Fruit fly (Drosophila melanogaster) whole organism, embryonic: ENCODE results near the gene ihog.

Source experiments
- B-H1 ChIP-seq: fragments of 200-800 bp; sonication (Bioruptor generic); IDR thresholded peaks from 3 replicates; pipeline ENCODE4 v1.3.6; 2022; ENCODE audit warnings: missing biosample characterization, missing genetic modification characterization
- CG10462 ChIP-seq: fragments of 200-800 bp; sonication (Bioruptor generic); optimal IDR thresholded peaks from 2 replicates; lab custom pipeline; 2016; ENCODE audit warnings: missing biosample characterization, missing genetic modification characterization
- CG10959 ChIP-seq: fragments of 200-800 bp; sonication (Bioruptor generic); IDR thresholded peaks from 2 replicates; pipeline ENCODE4 v1.3.6; 2022; ENCODE audit warnings: missing biosample characterization, missing genetic modification characterization
- CG14860 ChIP-seq: fragments of 200-800 bp; sonication (Bioruptor generic); IDR thresholded peaks from 3 replicates; pipeline ENCODE4 v1.3.6; 2022; ENCODE audit warnings: missing biosample characterization, missing genetic modification characterization; ENCODE audit not compliant: partially characterized antibody
- CG15011 ChIP-seq: fragments of 200-800 bp; sonication (Bioruptor generic); optimal IDR thresholded peaks from 3 replicates; lab custom pipeline; 2018; ENCODE audit warnings: missing biosample characterization, mild to moderate bottlenecking, missing genetic modification characterization
- CG15696 ChIP-seq: fragments of 200-800 bp; sonication (Bioruptor generic); optimal IDR thresholded peaks from 2 replicates; lab custom pipeline; 2019; ENCODE audit warnings: missing biosample characterization, mild to moderate bottlenecking, missing genetic modification characterization, moderate library complexity
- CG17385 ChIP-seq: fragments of 200-800 bp; sonication (Bioruptor generic); optimal IDR thresholded peaks from 3 replicates; lab custom pipeline; 2018; ENCODE audit warnings: missing biosample characterization, mild to moderate bottlenecking, missing genetic modification characterization
- CG17568 ChIP-seq: fragments of 200-800 bp; sonication (Bioruptor generic); optimal IDR thresholded peaks from 2 replicates; lab custom pipeline; 2018; ENCODE audit warnings: missing biosample characterization, mild to moderate bottlenecking, missing genetic modification characterization, moderate library complexity
- CG17829 ChIP-seq: fragments of 200-800 bp; optimal IDR thresholded peaks from 2 replicates; lab custom pipeline; 2019; ENCODE audit warnings: missing biosample characterization, mild to moderate bottlenecking, missing genetic modification characterization, moderate library complexity
- CG2116 ChIP-seq: fragments of 200-800 bp; sonication (Bioruptor generic); optimal IDR thresholded peaks from 3 replicates; lab custom pipeline; 2018; ENCODE audit warnings: missing biosample characterization, mild to moderate bottlenecking, missing genetic modification characterization
- CG2678 ChIP-seq: fragments of 200-800 bp; sonication (Bioruptor generic); optimal IDR thresholded peaks from 3 replicates; lab custom pipeline; 2019; ENCODE audit warnings: missing biosample characterization, mild to moderate bottlenecking, missing genetic modification characterization, moderate library complexity
- CG31365 ChIP-seq: fragments of 200-800 bp; sonication (Bioruptor generic); optimal IDR thresholded peaks from 2 replicates; lab custom pipeline; 2018; ENCODE audit warnings: missing biosample characterization, mild to moderate bottlenecking, missing genetic modification characterization
- CG33213 ChIP-seq: fragments of 200-800 bp; sonication (Bioruptor generic); optimal IDR thresholded peaks from 3 replicates; lab custom pipeline; 2016; ENCODE audit warnings: missing biosample characterization, missing genetic modification characterization
- CG3407 ChIP-seq: fragments of 200-800 bp; sonication (Bioruptor generic); optimal IDR thresholded peaks from 2 replicates; lab custom pipeline; 2018; ENCODE audit warnings: missing biosample characterization, mild to moderate bottlenecking, missing genetic modification characterization
- CG4360 ChIP-seq: fragments of 200-800 bp; sonication (Bioruptor generic); IDR thresholded peaks from 2 replicates; pipeline ENCODE4 v1.3.6; 2022; ENCODE audit warnings: missing biosample characterization, missing genetic modification characterization
- CG43689 ChIP-seq: fragments of 200-800 bp; sonication (Bioruptor generic); IDR thresholded peaks from 2 replicates; pipeline ENCODE4 v1.3.6; 2022; ENCODE audit warnings: missing biosample characterization, missing genetic modification characterization
- CG7963 ChIP-seq: fragments of 200-800 bp; sonication (Bioruptor generic); IDR thresholded peaks from 3 replicates; pipeline ENCODE4 v1.3.6; 2022; ENCODE audit warnings: missing biosample characterization, missing genetic modification characterization; ENCODE audit not compliant: partially characterized antibody
- CG9932 ChIP-seq: fragments of 200-800 bp; sonication (Bioruptor generic); IDR thresholded peaks from 2 replicates; pipeline ENCODE4 v1.3.6; 2022; ENCODE audit warnings: missing biosample characterization, missing genetic modification characterization
- Dfd ChIP-seq, 2 experiments: fragments of >200 bp; optimal IDR thresholded peaks; 2 replicates each; lab custom pipeline; 2017; ENCODE audit warnings: missing biosample characterization in 2 of 2, missing genetic modification characterization in 2 of 2
- Dll ChIP-seq: fragments of 200-800 bp; sonication (Bioruptor generic); IDR thresholded peaks from 4 replicates; pipeline ENCODE4 v1.3.6; 2022; ENCODE audit warnings: missing biosample characterization, missing genetic modification characterization; ENCODE audit not compliant: partially characterized antibody
- Fer2 ChIP-seq: fragments of 200-800 bp; sonication (Bioruptor generic); optimal IDR thresholded peaks from 2 replicates; lab custom pipeline; 2018; ENCODE audit warnings: missing biosample characterization, mild to moderate bottlenecking, missing genetic modification characterization, moderate library complexity
- Fer3 ChIP-seq: fragments of 200-800 bp; sonication (Bioruptor generic); optimal IDR thresholded peaks from 2 replicates; lab custom pipeline; 2018; ENCODE audit warnings: missing biosample characterization, mild to moderate bottlenecking, missing genetic modification characterization, moderate library complexity
- Hr51 ChIP-seq, 2 experiments: fragments of 200-800 bp; sonication (Bioruptor generic); optimal IDR thresholded peaks; 2 replicates in 1 of 2; 3 replicates in 1 of 2; lab custom pipeline; 2016 to 2018; ENCODE audit warnings: missing biosample characterization in 2 of 2, missing genetic modification characterization in 2 of 2, mild to moderate bottlenecking in 1 of 2, moderate library complexity in 1 of 2
- Hr78 ChIP-seq, 2 experiments: fragments of 200-800 bp in 1 of 2; fragments of >200 bp in 1 of 2; sonication (Bioruptor generic) in 1 of 2; optimal IDR thresholded peaks; 2 replicates each; lab custom pipeline; 2017 to 2019; ENCODE audit warnings: missing biosample characterization in 2 of 2, missing genetic modification characterization in 2 of 2, mild to moderate bottlenecking in 1 of 2, moderate library complexity in 1 of 2
- Lim3 ChIP-seq: fragments of 200-800 bp; sonication (Bioruptor generic); IDR thresholded peaks from 2 replicates; pipeline ENCODE4 v1.3.6; 2022; ENCODE audit warnings: missing biosample characterization, missing genetic modification characterization
- Lpt ChIP-seq: fragments of >200 bp; optimal IDR thresholded peaks from 2 replicates; lab custom pipeline; 2018; ENCODE audit warnings: missing biosample characterization, missing genetic modification characterization
- NC2α ChIP-seq: fragments of 200-800 bp; sonication (Bioruptor generic); optimal IDR thresholded peaks from 2 replicates; lab custom pipeline; 2016; ENCODE audit warnings: missing biosample characterization, missing genetic modification characterization
- Six4 ChIP-seq: fragments of 200-800 bp; sonication (Bioruptor generic); optimal IDR thresholded peaks from 2 replicates; lab custom pipeline; 2016; ENCODE audit warnings: missing biosample characterization, missing genetic modification characterization
- Sox102F ChIP-seq: fragments of 200-800 bp; sonication (Bioruptor generic); optimal IDR thresholded peaks from 2 replicates; lab custom pipeline; 2018; ENCODE audit warnings: missing biosample characterization, mild to moderate bottlenecking, missing genetic modification characterization, moderate library complexity
- Taf1 ChIP-seq: fragments of 200-800 bp; sonication (Bioruptor generic); IDR thresholded peaks from 2 replicates; pipeline ENCODE4 v1.3.6; 2022; ENCODE audit warnings: missing biosample characterization, missing genetic modification characterization
- Usf ChIP-seq: fragments of 200-800 bp; sonication (Bioruptor generic); optimal IDR thresholded peaks from 2 replicates; lab custom pipeline; 2017; ENCODE audit warnings: missing genotype, missing biosample characterization, missing genetic modification characterization
- abd-A ChIP-seq: fragments of 200-800 bp; sonication (Bioruptor generic); optimal IDR thresholded peaks from 3 replicates; lab custom pipeline; 2019; ENCODE audit warnings: missing biosample characterization, mild to moderate bottlenecking, missing genetic modification characterization, moderate library complexity
- amos ChIP-seq: fragments of 200-800 bp; sonication (Bioruptor generic); IDR thresholded peaks from 2 replicates; pipeline ENCODE4 v1.3.6; 2022; ENCODE audit warnings: missing biosample characterization, missing genetic modification characterization; ENCODE audit not compliant: partially characterized antibody
- az2 ChIP-seq: fragments of 200-800 bp; sonication (Bioruptor generic); optimal IDR thresholded peaks from 3 replicates; lab custom pipeline; 2016; ENCODE audit warnings: missing biosample characterization, missing genetic modification characterization
- cato ChIP-seq: fragments of 200-800 bp; sonication (Bioruptor generic); optimal IDR thresholded peaks from 2 replicates; lab custom pipeline; 2016; ENCODE audit warnings: missing biosample characterization, missing genetic modification characterization, borderline replicate concordance
- chm ChIP-seq: fragments of 200-800 bp; sonication (Bioruptor generic); IDR thresholded peaks from 2 replicates; pipeline ENCODE4 v1.3.6; 2022; ENCODE audit warnings: missing biosample characterization, missing genetic modification characterization
- emc ChIP-seq: fragments of 200-800 bp; sonication (Bioruptor generic); optimal IDR thresholded peaks from 2 replicates; lab custom pipeline; 2016; ENCODE audit warnings: missing biosample characterization, missing genetic modification characterization
- ewg ChIP-seq: fragments of 200-800 bp; sonication (Bioruptor generic); optimal IDR thresholded peaks from 3 replicates; lab custom pipeline; 2017; ENCODE audit warnings: mild to moderate bottlenecking, missing biosample characterization, missing genetic modification reagents, missing genetic modification characterization
- ftz-f1 ChIP-seq: fragments of 200-800 bp; sonication (Bioruptor generic); optimal IDR thresholded peaks from 2 replicates; lab custom pipeline; 2016; ENCODE audit warnings: missing biosample characterization, missing genetic modification characterization
- gsb-n ChIP-seq: fragments of 200-800 bp; sonication (Bioruptor generic); optimal IDR thresholded peaks from 3 replicates; lab custom pipeline; 2018; ENCODE audit warnings: missing biosample characterization, mild to moderate bottlenecking, missing genetic modification characterization
- odd ChIP-seq: fragments of 200-800 bp; sonication (Bioruptor generic); optimal IDR thresholded peaks from 2 replicates; lab custom pipeline; 2017; ENCODE audit warnings: missing biosample characterization, mild to moderate bottlenecking, missing genetic modification characterization
- repo ChIP-seq: fragments of 200-800 bp; sonication (Bioruptor generic); optimal IDR thresholded peaks from 2 replicates; lab custom pipeline; 2016; ENCODE audit warnings: missing biosample characterization, missing genetic modification characterization
- row ChIP-seq: fragments of 200-800 bp; sonication (Bioruptor generic); IDR thresholded peaks from 3 replicates; pipeline ENCODE4 v1.3.6; 2022; ENCODE audit warnings: missing biosample characterization, missing genetic modification characterization
- run ChIP-seq: fragments of 200-800 bp; sonication (Bioruptor generic); optimal IDR thresholded peaks from 3 replicates; lab custom pipeline; 2018; ENCODE audit warnings: missing biosample characterization, mild to moderate bottlenecking, missing genetic modification characterization
- shn ChIP-seq: fragments of 200-800 bp; sonication (Bioruptor generic); optimal IDR thresholded peaks from 3 replicates; lab custom pipeline; 2016; ENCODE audit warnings: missing biosample characterization, missing genetic modification characterization
- sisA ChIP-seq: fragments of 200-800 bp; sonication (Bioruptor generic); IDR thresholded peaks from 2 replicates; pipeline ENCODE4 v1.3.6; 2022; ENCODE audit warnings: missing biosample characterization, missing genetic modification characterization
- slp2 ChIP-seq: fragments of 200-800 bp; sonication (Bioruptor generic); optimal IDR thresholded peaks from 2 replicates; lab custom pipeline; 2016; ENCODE audit warnings: missing biosample characterization, missing genetic modification characterization
- tll ChIP-seq, 2 experiments: fragments of 200-800 bp in 1 of 2; fragments of >200 bp in 1 of 2; sonication (Bioruptor generic) in 1 of 2; optimal IDR thresholded peaks; 2 replicates each; lab custom pipeline; 2017 to 2019; ENCODE audit warnings: missing biosample characterization in 2 of 2, missing genetic modification characterization in 2 of 2, mild to moderate bottlenecking in 1 of 2, moderate library complexity in 1 of 2
- yki ChIP-seq: fragments of >200 bp; optimal IDR thresholded peaks from 3 replicates; lab custom pipeline; 2018
- zfh2 ChIP-seq: fragments of 200-800 bp; sonication (Bioruptor generic); optimal IDR thresholded peaks from 2 replicates; lab custom pipeline; 2016; ENCODE audit warnings: missing biosample characterization, missing genetic modification characterization

The ihog gene

dm6 chr2L:6950096-6950495 lies 1.5 kb upstream of the ihog start, which contains the start of the genes Gas41 and SA1 (continued):
- peak; percentile 24 for TF ChIP-seq shn (GFP tag; lab: Kevin White, UChicago)
- no peak for TF ChIP-seq Sox102F (GFP tag; lab: Kevin White, UChicago)
- TF ChIP-seq repo, result no peak
- TF ChIP-seq CG7963, result 0 out of 3 replicates have a peak, but pooled peaks have one; percentile 25
- peak; percentile 95 for TF ChIP-seq CG9932 (GFP tag; lab: Robert Waterston, UW)
- TF ChIP-seq CG17568 (GFP tag; lab: Kevin White, UChicago), result no peak
- no peak for TF ChIP-seq CG15011 (GFP tag; lab: Kevin White, UChicago)
- TF ChIP-seq Taf1 (GFP tag; lab: Robert Waterston, UW), result 0 out of 2 replicates have a peak, but pooled peaks have one; percentile 35
- peak; percentile 67 for TF ChIP-seq chm (GFP tag; lab: Robert Waterston, UW)
- TF ChIP-seq NC2α, result no peak
- TF ChIP-seq yki, result no peak
- TF ChIP-seq CG31365 (tag; lab: Kevin White, UChicago), result peak; percentile 8
- 0 out of 2 replicates have a peak, but pooled peaks have one; percentile 35 for TF ChIP-seq CG4360 (GFP tag; lab: Robert Waterston, UW)
- TF ChIP-seq Lpt, result no peak
- peak; percentile 33 for TF ChIP-seq ewg (GFP tag; lab: Kevin White, UChicago)
- TF ChIP-seq odd (GFP tag; lab: Kevin White, UChicago), result no peak
- peak; percentile 70 for TF ChIP-seq Six4 (GFP tag; lab: Kevin White, UChicago)
- TF ChIP-seq CG14860, result peak; percentile 44; the same call in 1 of the 3 replicates
- peak; percentile 70; the same call in 1 of the 2 replicates for TF ChIP-seq amos (GFP tag; lab: Robert Waterston, UW)
- peak; percentile 85 for TF ChIP-seq cato
- peak; percentile 74 for TF ChIP-seq zfh2
- peak; percentile 38 for TF ChIP-seq CG33213 (GFP tag; lab: Kevin White, UChicago)
- peak; percentile 70 for TF ChIP-seq az2 (GFP tag; lab: Kevin White, UChicago)
- TF ChIP-seq CG17829, result peak; percentile 97
- TF ChIP-seq gsb-n (tag; lab: Kevin White, UChicago), result no peak
- TF ChIP-seq slp2 (GFP tag; lab: Kevin White, UChicago), result no peak
- no peak for TF ChIP-seq CG10959
- TF ChIP-seq CG2116, result peak; percentile 92
- TF ChIP-seq run (tag; lab: Kevin White, UChicago), result peak; percentile 66
- peak; percentile 56; the same call in 1 of the 2 replicates for TF ChIP-seq CG43689 (GFP tag; lab: Robert Waterston, UW)
- TF ChIP-seq Usf (GFP tag; lab: Kevin White, UChicago), result no peak
- peak; percentile 69; the same call in 3 of the 4 replicates for TF ChIP-seq Dll (GFP tag; lab: Robert Waterston, UW)
- peak; percentile 81 for TF ChIP-seq CG3407
- peak; percentile 99 for TF ChIP-seq CG17385 (GFP tag; lab: Kevin White, UChicago)
- TF ChIP-seq sisA (GFP tag; lab: Robert Waterston, UW), result no peak
- no peak for TF ChIP-seq Dfd (GFP tag; optimal IDR thresholded peaks at IDR 0.05; lab: Kevin White, UChicago)
- peak; percentile 93 for TF ChIP-seq CG15696 (tag; lab: Kevin White, UChicago)
- no peak for TF ChIP-seq Lim3 (GFP tag; lab: Robert Waterston, UW)
- peak; percentile 92 for TF ChIP-seq Fer3 (tag; lab: Kevin White, UChicago)
- TF ChIP-seq B-H1, result peak; percentile 86
- TF ChIP-seq Hr51 (GFP tag; optimal IDR thresholded peaks at IDR 0.05; lab: Kevin White, UChicago), result no peak
- peak; percentile 92 for TF ChIP-seq CG2678
- TF ChIP-seq emc (GFP tag; lab: Kevin White, UChicago), result no peak
- TF ChIP-seq Fer2 (tag; lab: Kevin White, UChicago), result peak; percentile 90
- TF ChIP-seq CG10462 (GFP tag; lab: Kevin White, UChicago), result peak; percentile 66
- no peak for TF ChIP-seq ftz-f1
- TF ChIP-seq row (GFP tag; lab: Robert Waterston, UW), result peak; percentile 98
- no peak for TF ChIP-seq abd-A
- TF ChIP-seq Hr78 (GFP tag; optimal IDR thresholded peaks at IDR 0.05; lab: Kevin White, UChicago), result no peak
- TF ChIP-seq tll (GFP tag; optimal IDR thresholded peaks at IDR 0.05; lab: Kevin White, UChicago), result no peak
